Fruit fly (Drosophila melanogaster) whole organism, embryonic: ENCODE data around the gene Caf1-55.

Source experiments
- Adf1 ChIP-seq: fragments of 200-800 bp; sonication (Bioruptor generic); IDR thresholded peaks from 2 replicates; pipeline ENCODE4 v1.3.6; 2022; ENCODE audit warnings: missing biosample characterization, missing genetic modification characterization
- Atf-2 ChIP-seq: fragments of 200-800 bp; sonication (Bioruptor generic); optimal IDR thresholded peaks from 2 replicates; lab custom pipeline; 2016; ENCODE audit warnings: missing biosample characterization, missing genetic modification characterization
- B-H2 ChIP-seq: fragments of 200-800 bp; sonication (Bioruptor generic); optimal IDR thresholded peaks from 2 replicates; lab custom pipeline; 2018; ENCODE audit warnings: missing biosample characterization, mild to moderate bottlenecking, missing genetic modification characterization
- Bgb ChIP-seq: fragments of 200-800 bp; sonication (Bioruptor generic); IDR thresholded peaks from 2 replicates; pipeline ENCODE4 v1.3.6; 2022; ENCODE audit warnings: missing biosample characterization, missing genetic modification characterization; ENCODE audit not compliant: partially characterized antibody
- CG10321 ChIP-seq: fragments of 200-800 bp; sonication (Bioruptor generic); IDR thresholded peaks from 2 replicates; pipeline ENCODE4 v1.3.6; 2022; ENCODE audit warnings: missing biosample characterization, missing genetic modification characterization
- CG12769 ChIP-seq: fragments of 200-800 bp; sonication (Bioruptor generic); optimal IDR thresholded peaks from 2 replicates; lab custom pipeline; 2019; ENCODE audit warnings: missing biosample characterization, mild to moderate bottlenecking, missing genetic modification characterization, moderate library complexity
- CG15479 ChIP-seq: fragments of 200-800 bp; sonication (Bioruptor generic); optimal IDR thresholded peaks from 3 replicates; lab custom pipeline; 2019; ENCODE audit warnings: missing biosample characterization, mild to moderate bottlenecking, missing genetic modification characterization, moderate library complexity
- CG1832 ChIP-seq: fragments of 200-800 bp; sonication (Bioruptor generic); optimal IDR thresholded peaks from 2 replicates; lab custom pipeline; 2017; ENCODE audit warnings: missing biosample characterization, mild to moderate bottlenecking, missing genetic modification characterization, inconsistent platforms
- CG32532 ChIP-seq: fragments of 200-800 bp; sonication (Bioruptor generic); IDR thresholded peaks from 2 replicates; pipeline ENCODE4 v1.3.6; 2022; ENCODE audit warnings: missing biosample characterization, missing genetic modification characterization
- CG33557 ChIP-seq: fragments of 200-800 bp; sonication (Bioruptor generic); optimal IDR thresholded peaks from 2 replicates; lab custom pipeline; 2019; ENCODE audit warnings: missing biosample characterization, mild to moderate bottlenecking, missing genetic modification characterization, moderate library complexity
- CG34422 ChIP-seq: fragments of 200-800 bp; sonication (Bioruptor generic); IDR thresholded peaks from 3 replicates; pipeline ENCODE4 v1.3.6; 2022; ENCODE audit warnings: missing biosample characterization, missing genetic modification characterization
- CG4404 ChIP-seq: fragments of 200-800 bp; sonication (Bioruptor generic); IDR thresholded peaks from 2 replicates; pipeline ENCODE4 v1.3.6; 2022; ENCODE audit warnings: missing biosample characterization, missing genetic modification characterization
- CG7556 ChIP-seq: fragments of 200-800 bp; sonication (Bioruptor generic); optimal IDR thresholded peaks from 2 replicates; lab custom pipeline; 2017; ENCODE audit warnings: missing biosample characterization, mild to moderate bottlenecking, missing genetic modification characterization
- CG8290 ChIP-seq, 3 experiments: fragments of 200-800 bp; sonication (Bioruptor generic); optimal IDR thresholded peaks; 2 replicates each; lab custom pipeline; 2016 to 2019; ENCODE audit warnings: missing biosample characterization in 3 of 3, missing genetic modification characterization in 3 of 3, mild to moderate bottlenecking in 2 of 3, moderate library complexity in 1 of 3
- CG8924 ChIP-seq: fragments of 200-800 bp; optimal IDR thresholded peaks from 3 replicates; lab custom pipeline; 2019; ENCODE audit warnings: missing biosample characterization, mild to moderate bottlenecking, missing genetic modification characterization, moderate library complexity
- E2f2 ChIP-seq: fragments of 200-800 bp; sonication (Bioruptor generic); IDR thresholded peaks from 2 replicates; pipeline ENCODE4 v1.3.6; 2022; ENCODE audit warnings: missing biosample characterization, missing genetic modification characterization
- Hey ChIP-seq: fragments of 200-800 bp; sonication (Bioruptor generic); optimal IDR thresholded peaks from 3 replicates; lab custom pipeline; 2018; ENCODE audit warnings: missing biosample characterization, mild to moderate bottlenecking, missing genetic modification characterization
- HmgZ ChIP-seq: fragments of 200-800 bp; sonication (Bioruptor generic); optimal IDR thresholded peaks from 2 replicates; lab custom pipeline; 2018; ENCODE audit warnings: missing biosample characterization, mild to moderate bottlenecking, missing genetic modification characterization
- NC2β ChIP-seq: fragments of 200-800 bp; sonication (Bioruptor generic); optimal IDR thresholded peaks from 2 replicates; lab custom pipeline; 2016; ENCODE audit warnings: missing biosample characterization, missing genetic modification characterization
- PHDP ChIP-seq: fragments of 200-800 bp; sonication (Bioruptor generic); optimal IDR thresholded peaks from 3 replicates; lab custom pipeline; 2018; ENCODE audit warnings: missing biosample characterization, mild to moderate bottlenecking, missing genetic modification characterization, moderate library complexity
- YL-1 ChIP-seq: fragments of 200-800 bp; sonication (Bioruptor generic); optimal IDR thresholded peaks from 3 replicates; lab custom pipeline; 2017; ENCODE audit warnings: missing biosample characterization, mild to moderate bottlenecking, missing genetic modification characterization
- abd-A ChIP-seq: fragments of 200-800 bp; sonication (Bioruptor generic); optimal IDR thresholded peaks from 3 replicates; lab custom pipeline; 2019; ENCODE audit warnings: missing biosample characterization, mild to moderate bottlenecking, missing genetic modification characterization, moderate library complexity
- ac ChIP-seq: fragments of 200-800 bp; sonication (Bioruptor generic); optimal IDR thresholded peaks from 3 replicates; lab custom pipeline; 2017; ENCODE audit warnings: missing biosample characterization, mild to moderate bottlenecking, missing genetic modification characterization
- bbx ChIP-seq: fragments of 200-800 bp; sonication (Bioruptor generic); IDR thresholded peaks from 2 replicates; pipeline ENCODE4 v1.3.6; 2022; ENCODE audit warnings: missing biosample characterization, missing genetic modification characterization; ENCODE audit not compliant: partially characterized antibody
- crol ChIP-seq: fragments of 200-800 bp; sonication (Bioruptor generic); IDR thresholded peaks from 2 replicates; pipeline ENCODE4 v1.3.6; 2022; ENCODE audit warnings: missing biosample characterization, missing genetic modification characterization
- dm ChIP-seq: fragments of 200-800 bp; sonication (Bioruptor generic); optimal IDR thresholded peaks from 3 replicates; lab custom pipeline; 2016; ENCODE audit warnings: missing biosample characterization, missing genetic modification characterization
- dpn ChIP-seq, 2 experiments: fragments of 200-800 bp; sonication (Bioruptor generic); optimal IDR thresholded peaks; 3 replicates each; lab custom pipeline; 2016; ENCODE audit warnings: missing biosample characterization in 2 of 2, missing genetic modification characterization in 2 of 2
- exex ChIP-seq: fragments of 200-800 bp; sonication (Bioruptor generic); optimal IDR thresholded peaks from 4 replicates; lab custom pipeline; 2018; ENCODE audit warnings: missing biosample characterization, mild to moderate bottlenecking, missing genetic modification characterization, moderate library complexity
- ftz-f1 ChIP-seq: fragments of 200-800 bp; sonication (Bioruptor generic); optimal IDR thresholded peaks from 2 replicates; lab custom pipeline; 2016; ENCODE audit warnings: missing biosample characterization, missing genetic modification characterization
- gcm ChIP-seq: fragments of 200-800 bp; sonication (Bioruptor generic); optimal IDR thresholded peaks from 2 replicates; lab custom pipeline; 2019; ENCODE audit warnings: missing biosample characterization, mild to moderate bottlenecking, missing genetic modification characterization, moderate library complexity
- hbn ChIP-seq: fragments of 200-800 bp; sonication (Bioruptor generic); IDR thresholded peaks from 2 replicates; pipeline ENCODE4 v1.3.6; 2022; ENCODE audit warnings: missing biosample characterization, missing genetic modification characterization; ENCODE audit not compliant: partially characterized antibody
- jumu ChIP-seq: fragments of 200-800 bp; sonication (Bioruptor generic); optimal IDR thresholded peaks from 3 replicates; lab custom pipeline; 2016; ENCODE audit warnings: missing biosample characterization, missing genetic modification characterization
- kah ChIP-seq: fragments of 200-800 bp; sonication (Bioruptor generic); optimal IDR thresholded peaks from 2 replicates; lab custom pipeline; 2018; ENCODE audit warnings: missing biosample characterization, mild to moderate bottlenecking, missing genetic modification characterization
- kay ChIP-seq: fragments of 200-800 bp; sonication (Bioruptor generic); optimal IDR thresholded peaks from 2 replicates; lab custom pipeline; 2016; ENCODE audit warnings: missing biosample characterization, missing genetic modification characterization
- lab ChIP-seq: fragments of 200-800 bp; sonication (Bioruptor generic); optimal IDR thresholded peaks from 3 replicates; lab custom pipeline; 2017; ENCODE audit warnings: missing biosample characterization, missing genetic modification characterization, mild to moderate bottlenecking, moderate library complexity, missing genetic modification reagents
- lbe ChIP-seq: fragments of 200-800 bp; sonication (Bioruptor generic); optimal IDR thresholded peaks from 2 replicates; lab custom pipeline; 2016; ENCODE audit warnings: missing biosample characterization, mild to moderate bottlenecking, missing genetic modification characterization
- lilli ChIP-seq: fragments of 200-800 bp; sonication (Bioruptor generic); optimal IDR thresholded peaks from 3 replicates; lab custom pipeline; 2016; ENCODE audit warnings: missing biosample characterization, missing genetic modification characterization
- pita ChIP-seq: fragments of 200-800 bp; sonication (Bioruptor generic); optimal IDR thresholded peaks from 2 replicates; lab custom pipeline; 2017; ENCODE audit warnings: missing biosample characterization, mild to moderate bottlenecking, missing genetic modification characterization
- prd ChIP-seq, 3 experiments: fragments of >200 bp in 2 of 3; fragments of 200-800 bp in 1 of 3; sonication (Bioruptor generic) in 1 of 3; optimal IDR thresholded peaks in 2 of 3; IDR thresholded peaks in 1 of 3; 2 replicates in 2 of 3; 3 replicates in 1 of 3; pipeline versions ENCODE4 v1.3.6 to Lab custom; 2017 to 2022; ENCODE audit warnings: missing biosample characterization in 1 of 3, missing genetic modification characterization in 1 of 3
- pzg ChIP-seq: fragments of 200-800 bp; sonication (Bioruptor generic); optimal IDR thresholded peaks from 3 replicates; lab custom pipeline; 2018; ENCODE audit warnings: missing biosample characterization, mild to moderate bottlenecking, missing genetic modification characterization, moderate library complexity
- sd ChIP-seq: fragments of 200-800 bp; sonication (Bioruptor generic); optimal IDR thresholded peaks from 3 replicates; lab custom pipeline; 2018; ENCODE audit warnings: missing biosample characterization, mild to moderate bottlenecking, missing genetic modification characterization, moderate library complexity
- seq ChIP-seq: fragments of 200-800 bp; sonication (Bioruptor generic); IDR thresholded peaks from 2 replicates; pipeline ENCODE4 v1.3.6; 2022; ENCODE audit warnings: missing biosample characterization, missing genetic modification characterization
- slbo ChIP-seq: fragments of 200-800 bp; sonication (Bioruptor generic); IDR thresholded peaks from 2 replicates; pipeline ENCODE4 v1.3.6; 2022; ENCODE audit warnings: missing biosample characterization, missing genetic modification characterization
- sqz ChIP-seq: fragments of 200-800 bp; sonication (Bioruptor generic); optimal IDR thresholded peaks from 3 replicates; lab custom pipeline; 2018; ENCODE audit warnings: missing biosample characterization, mild to moderate bottlenecking, missing genetic modification characterization
- sr ChIP-seq: fragments of 200-800 bp; sonication (Bioruptor generic); IDR thresholded peaks from 3 replicates; pipeline ENCODE4 v1.3.6; 2022; ENCODE audit warnings: missing biosample characterization, missing genetic modification characterization
- tio ChIP-seq: fragments of 200-800 bp; sonication (Bioruptor generic); optimal IDR thresholded peaks from 2 replicates; lab custom pipeline; 2017; ENCODE audit warnings: missing biosample characterization, missing genetic modification characterization, inconsistent platforms
- tll ChIP-seq, 2 experiments: fragments of 200-800 bp in 1 of 2; fragments of >200 bp in 1 of 2; sonication (Bioruptor generic) in 1 of 2; optimal IDR thresholded peaks; 2 replicates each; lab custom pipeline; 2017 to 2019; ENCODE audit warnings: missing biosample characterization in 2 of 2, missing genetic modification characterization in 2 of 2, mild to moderate bottlenecking in 1 of 2, moderate library complexity in 1 of 2
- vvl ChIP-seq: fragments of 200-800 bp; sonication (Bioruptor generic); IDR thresholded peaks from 2 replicates; pipeline ENCODE4 v1.3.6; 2022; ENCODE audit warnings: missing biosample characterization, missing genetic modification characterization

The Caf1-55 gene

DNA sequence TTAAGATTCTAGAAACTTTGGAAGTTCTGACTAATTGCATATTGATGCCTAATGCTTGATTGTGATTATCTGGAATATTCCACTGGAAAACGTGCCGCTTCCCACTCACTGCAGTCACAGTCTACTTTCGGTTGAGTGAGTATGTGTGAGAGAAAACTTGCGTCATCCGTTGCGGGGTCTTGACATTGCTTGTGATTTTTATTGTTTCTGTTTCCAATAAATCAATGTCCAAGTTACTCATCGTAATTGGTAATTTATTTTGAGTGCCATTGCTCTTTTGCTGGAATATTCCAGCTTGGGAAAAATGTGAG is 17.6 kb downstream of the Caf1-55 start (continued):
- no peak for TF ChIP-seq lab
- TF ChIP-seq crol (GFP tag; lab: Robert Waterston, UW) = no peak
- TF ChIP-seq CG32532 (GFP tag; lab: Robert Waterston, UW) = 0 out of 2 replicates have a peak, but pooled peaks have one; percentile 40
- TF ChIP-seq hbn (GFP tag; lab: Robert Waterston, UW) = no peak
- TF ChIP-seq sr (GFP tag; lab: Robert Waterston, UW) = peak; percentile 70
- TF ChIP-seq exex = peak; percentile 7
- TF ChIP-seq dpn (GFP tag; optimal IDR thresholded peaks at IDR 0.05; lab: Kevin White, UChicago) = no peak
- TF ChIP-seq sd (tag; lab: Kevin White, UChicago) = no peak
- no peak for TF ChIP-seq prd (optimal IDR thresholded peaks at IDR 0.05; lab: Kevin White, UChicago)
- TF ChIP-seq prd (GFP tag; IDR thresholded peaks at IDR 0.05; lab: Robert Waterston, UW) = no peak
- no peak for TF ChIP-seq slbo (GFP tag; lab: Robert Waterston, UW)
- TF ChIP-seq tio (GFP tag; lab: Kevin White, UChicago) = no peak
- no peak for TF ChIP-seq kay (GFP tag; lab: Kevin White, UChicago)

DNA sequence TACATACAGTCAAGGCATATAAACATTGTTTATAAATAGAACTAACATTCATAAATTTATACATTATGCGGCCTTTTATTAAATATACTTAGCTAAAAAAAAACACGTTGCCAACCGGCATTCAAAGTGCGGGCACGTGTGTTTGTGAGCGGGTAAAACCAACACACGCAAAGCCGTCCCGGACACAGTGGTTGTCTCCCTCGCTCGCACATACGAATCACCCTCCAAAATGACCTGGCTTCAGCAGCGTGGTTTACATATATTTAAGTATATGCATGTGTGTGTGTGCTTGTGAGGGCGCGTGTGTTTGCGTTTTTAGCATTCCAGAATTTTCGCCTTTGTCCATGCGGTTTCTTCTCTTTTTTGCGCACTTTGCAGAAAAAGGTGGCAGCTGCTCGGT is 18.1 kb downstream of the Caf1-55 start:
- TF ChIP-seq sd (tag; lab: Kevin White, UChicago) (peak; percentile 97), lilli (GFP tag; lab: Kevin White, UChicago) (peak; percentile 30), CG7556 (no peak), HmgZ (peak; percentile 57), CG33557 (GFP tag; lab: Kevin White, UChicago) (peak; percentile 8), ftz-f1 (peak; percentile 53), lbe (GFP tag; lab: Kevin White, UChicago) (peak; percentile 30), pita (GFP tag; lab: Kevin White, UChicago) (no peak), seq (GFP tag; lab: Robert Waterston, UW) (no peak), PHDP (peak; percentile 11), YL-1 (peak; percentile 94), Hey (tag; lab: Kevin White, UChicago) (peak; percentile 64), abd-A (peak; percentile 68), E2f2 (0 out of 2 replicates have a peak, but pooled peaks have one; percentile 20), tll (GFP tag; optimal IDR thresholded peaks at IDR 0.05; lab: Kevin White, UChicago) (peak in 1 of 2 experiments; percentile 16), B-H2 (peak; percentile 49), bbx (GFP tag; lab: Robert Waterston, UW) (peak; percentile 17; the same call in 1 of the 2 replicates), kah (GFP tag; lab: Kevin White, UChicago) (peak; percentile 29), CG10321 (GFP tag; lab: Robert Waterston, UW) (peak; percentile 97), NC2β (GFP tag; lab: Kevin White, UChicago) (no peak), Atf-2 (GFP tag; lab: Kevin White, UChicago) (no peak), ac (GFP tag; lab: Kevin White, UChicago) (no peak), sqz (GFP tag; lab: Kevin White, UChicago) (peak; percentile 45), CG15479 (peak; percentile 82), dm (GFP tag; lab: Kevin White, UChicago) (peak; percentile 94), CG8290 (GFP tag; optimal IDR thresholded peaks at IDR 0.05; lab: Kevin White, UChicago) (no peak), CG8290 (tag; optimal IDR thresholded peaks at IDR 0.05; lab: Kevin White, UChicago) (peak in 1 of 2 experiments; percentile 29), Bgb (GFP tag; lab: Robert Waterston, UW) (0 out of 2 replicates have a peak, but pooled peaks have one; percentile 17), gcm (GFP tag; lab: Kevin White, UChicago) (peak; percentile 85), CG1832 (GFP tag; lab: Kevin White, UChicago) (peak; percentile 75), CG8924 (tag; lab: Kevin White, UChicago) (peak; percentile 13), CG4404 (GFP tag; lab: Robert Waterston, UW) (no peak), Adf1 (peak; percentile 43; the same call in 1 of the 2 replicates), CG34422 (GFP tag; lab: Robert Waterston, UW) (peak; percentile 93), jumu (GFP tag; lab: Kevin White, UChicago) (no peak), pzg (GFP tag; lab: Kevin White, UChicago) (peak; percentile 5), vvl (GFP tag; lab: Robert Waterston, UW) (0 out of 2 replicates have a peak, but pooled peaks have one; percentile 35), CG12769 (tag; lab: Kevin White, UChicago) (peak; percentile 41)
